Fruit fly (Drosophila melanogaster) S2 (cell line): ENCODE measurements around the gene gwl.

Experiments used
- CG8478 ChIP-seq: fragments of >200 bp; optimal IDR thresholded peaks from 2 replicates; lab custom pipeline; 2018
- CTCF ChIP-seq, 2 experiments: fragments of >200 bp; optimal IDR thresholded peaks; 2 replicates each; lab custom pipeline; 2018

The gwl gene

dm6 chr3R:18738705-18739434 is 7.3 kb upstream of the gwl start:
- TF ChIP-seq CG8478, result no peak
- no peak for TF ChIP-seq CTCF (optimal IDR thresholded peaks at IDR 0.05; lab: Kevin White, UChicago)

DNA sequence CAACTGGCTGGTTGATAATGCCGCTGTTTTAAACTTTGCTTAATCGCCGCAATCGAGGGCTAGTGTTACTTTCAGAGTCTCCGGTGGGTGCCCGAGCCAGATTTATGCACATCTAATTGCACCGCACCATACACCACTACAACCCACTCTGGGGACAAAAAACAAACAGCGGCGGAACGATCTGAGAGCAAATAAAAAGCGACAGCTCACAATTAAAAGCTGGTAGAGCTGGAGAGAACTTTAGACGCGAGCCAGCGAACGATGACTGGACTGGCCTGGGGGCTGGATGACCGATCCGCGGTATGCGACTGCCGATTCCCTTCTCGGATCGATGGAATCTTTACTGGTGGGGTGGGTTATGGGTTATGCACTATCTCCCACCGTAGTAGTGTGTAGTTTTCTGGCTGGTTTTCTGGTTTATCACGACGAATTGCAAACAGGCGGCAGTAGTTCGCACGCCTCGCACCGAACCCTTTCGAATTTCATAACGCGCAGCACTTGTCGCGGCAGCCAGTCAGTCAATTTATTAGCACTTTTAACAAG is 6.7 kb upstream of the gwl start:
- TF ChIP-seq CTCF (optimal IDR thresholded peaks at IDR 0.05; lab: Kevin White, UChicago) (no peak), CG8478 (no peak)

dm6 chr3R:18739978-18740954 is 5.9 kb upstream of the gwl start:
- no peak for TF ChIP-seq CTCF (optimal IDR thresholded peaks at IDR 0.05; lab: Kevin White, UChicago)
- no peak for TF ChIP-seq CG8478

DNA sequence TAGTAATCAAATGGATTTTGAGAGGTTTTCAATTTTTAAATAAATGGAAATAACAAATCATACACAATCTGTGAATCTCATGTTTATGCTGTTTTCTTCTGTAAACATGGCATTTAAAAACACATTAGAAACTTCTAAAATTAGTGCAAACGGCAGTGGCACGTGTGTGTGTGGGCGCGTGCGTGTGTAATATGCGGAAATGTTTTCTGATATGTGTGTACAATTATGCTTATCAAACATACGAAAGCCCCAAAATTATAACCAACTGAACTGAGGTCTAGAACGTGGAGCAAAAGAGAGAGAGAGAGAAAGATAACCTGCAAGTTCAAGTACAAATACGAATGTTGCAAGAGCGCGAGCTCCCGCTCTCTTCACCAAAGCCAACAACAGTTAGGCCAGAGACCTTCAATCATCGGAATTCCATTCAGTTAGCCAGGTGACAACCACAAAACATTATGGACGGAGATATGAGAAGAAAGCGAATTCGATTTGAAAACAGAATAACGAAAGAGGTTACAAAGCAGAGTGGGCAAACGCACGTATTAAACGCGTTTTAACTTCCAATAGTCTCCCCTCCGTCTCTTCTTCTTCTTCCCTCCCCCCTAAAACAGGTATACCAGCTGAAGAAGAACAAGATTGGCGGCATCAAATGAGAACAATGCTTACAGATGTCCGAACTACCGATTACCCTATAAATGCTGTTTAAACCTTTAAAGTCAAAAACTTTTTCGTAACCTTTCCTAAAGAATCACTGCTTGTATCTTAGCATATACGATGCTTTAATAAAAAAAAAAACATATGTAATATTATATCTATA is 4.9 kb upstream of the gwl start:
- TF ChIP-seq CG8478 (no peak), CTCF (optimal IDR thresholded peaks at IDR 0.05; lab: Kevin White, UChicago) (no peak)

DNA sequence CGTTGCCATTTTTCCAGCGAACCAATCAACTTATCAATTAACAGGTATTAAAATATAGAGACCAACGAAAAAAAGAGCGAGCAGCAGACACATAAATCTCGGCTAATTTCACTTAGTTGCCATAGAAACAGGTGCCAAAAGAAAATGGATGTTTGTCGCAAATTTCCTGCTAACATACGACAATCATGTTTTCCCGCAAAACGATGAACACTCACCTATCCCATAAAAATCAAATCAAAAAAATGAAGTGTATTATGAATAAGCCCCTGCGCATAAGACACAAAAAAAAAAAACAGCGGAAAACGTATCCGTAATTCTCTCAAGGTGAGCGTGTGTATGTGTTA is 4.4 kb upstream of the gwl start:
- no peak for TF ChIP-seq CG8478

dm6 chr3R:18742358-18743269 is 3.6 kb upstream of the gwl start:
- no peak for TF ChIP-seq CG8478
- TF ChIP-seq CTCF (optimal IDR thresholded peaks at IDR 0.05; lab: Kevin White, UChicago), result no peak

dm6 chr3R:18743270-18743922 is 2.8 kb upstream of the gwl start, which contains the start of gene Mekk1:
Gene Mekk1 (minus strand): TSS chr3R:18743594.
- TF ChIP-seq CTCF (optimal IDR thresholded peaks at IDR 0.05; lab: Kevin White, UChicago) (no peak), CG8478 (no peak)

dm6 chr3R:18748087-18748486 is 1.9 kb downstream of the gwl start:
- no peak for TF ChIP-seq CTCF (optimal IDR thresholded peaks at IDR 0.05; lab: Kevin White, UChicago)
- no peak for TF ChIP-seq CG8478

- no peak for TF ChIP-seq CTCF (optimal IDR thresholded peaks at IDR 0.05; lab: Kevin White, UChicago)
- TF ChIP-seq CG8478, result no peak
These were observed 3.6 kb downstream of the gwl start for dm6 chr3R:18749786-18750185.

- no peak for TF ChIP-seq CTCF (optimal IDR thresholded peaks at IDR 0.05; lab: Kevin White, UChicago)
- TF ChIP-seq CG8478, result no peak
These were observed 12.5 kb downstream of the gwl start, which contains the start of gene Epg5 for dm6 chr3R:18758548-18759257. Gene Epg5 (minus strand): TSS chr3R:18758873.

- TF ChIP-seq CTCF (optimal IDR thresholded peaks at IDR 0.05; lab: Kevin White, UChicago) (no peak), CG8478 (no peak)
These were observed 37.0 kb downstream of the gwl start for dm6 chr3R:18783191-18783590.

dm6 chr3R:18785741-18786140 is 39.6 kb downstream of the gwl start:
- TF ChIP-seq CTCF (optimal IDR thresholded peaks at IDR 0.05; lab: Kevin White, UChicago) (no peak), CG8478 (no peak)

DNA sequence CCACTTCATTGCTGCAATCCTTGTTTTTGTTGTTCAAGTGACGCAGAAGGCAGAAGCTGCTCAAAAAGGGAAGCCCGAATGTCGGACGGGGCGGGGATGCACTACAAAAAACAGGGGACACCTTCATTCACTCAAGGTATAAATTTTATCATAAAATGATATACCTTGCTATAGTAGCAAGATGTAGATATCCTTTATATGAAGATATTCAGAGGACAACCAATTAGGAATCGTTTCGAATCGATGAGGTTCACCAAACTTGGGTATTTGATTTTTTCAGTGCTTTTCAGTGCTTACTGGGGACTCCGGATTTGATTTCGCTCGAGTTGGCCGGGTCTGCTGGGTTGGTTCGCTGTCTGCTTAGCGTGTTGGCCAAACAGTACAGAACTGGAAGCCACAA is 41.1 kb downstream of the gwl start:
- TF ChIP-seq CG8478, result no peak
- no peak for TF ChIP-seq CTCF (optimal IDR thresholded peaks at IDR 0.05; lab: Kevin White, UChicago)
